Fruit fly (Drosophila melanogaster) S2 (cell line): ENCODE measurements around the gene CG31937.

Experiments
- CG8478 ChIP-seq: fragments of >200 bp; optimal IDR thresholded peaks from 2 replicates; lab custom pipeline; 2018
- CTCF ChIP-seq, 2 experiments: fragments of >200 bp; optimal IDR thresholded peaks; 2 replicates each; lab custom pipeline; 2018

DNA sequence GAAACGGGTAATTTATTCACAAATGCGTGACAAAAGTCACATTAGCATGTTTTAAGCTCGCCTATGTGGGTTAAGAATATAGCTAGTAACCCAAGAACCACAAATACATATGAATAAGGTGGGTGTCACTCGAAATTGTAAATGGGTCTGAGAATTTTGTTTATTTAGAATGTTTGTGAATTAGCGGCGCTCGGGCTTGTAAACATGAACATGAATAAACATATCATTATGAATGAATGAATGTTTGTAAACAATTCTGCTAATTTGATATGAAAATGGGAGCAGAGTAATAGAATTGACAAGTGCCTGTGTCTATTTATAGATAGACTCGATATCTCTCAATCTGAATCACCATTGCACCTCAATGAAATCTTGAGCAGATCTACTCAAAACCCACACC, 5.4 kb downstream of the CG31937 start:
- TF ChIP-seq CG8478 (lab: Kevin White, UChicago) (no peak), CTCF (optimal IDR thresholded peaks at IDR 0.05; lab: Kevin White, UChicago) (no peak)
